Fruit fly (Drosophila melanogaster) whole organism, larva: ENCODE measurements around the gene Neu2.

Source experiments
- noc ChIP-seq: fragments of 200-800 bp; sonication (Bioruptor generic); optimal IDR thresholded peaks from 3 replicates; lab custom pipeline; 2019; ENCODE audit warnings: missing biosample characterization, mild to moderate bottlenecking, missing genetic modification characterization, moderate library complexity

Neu2 gene

dm6 chr3L:21508621-21509020 lies 18.2 kb upstream of the Neu2 start:
- no peak for TF ChIP-seq noc (tag; lab: Kevin White, UChicago)

dm6 chr3L:21507955-21508354 lies 17.6 kb upstream of the Neu2 start:
- TF ChIP-seq noc (tag; lab: Kevin White, UChicago): no peak

- peak; percentile 56 for TF ChIP-seq noc (tag; lab: Kevin White, UChicago)
Measured at dm6 chr3L:21507354-21507928, 17.1 kb upstream of the Neu2 start, which contains the start of the genes Glg1 and M6. TSS of gene Glg1 (minus strand) at chr3L:21507538. TSS of gene M6 (plus strand) at chr3L:21507852.

dm6 chr3L:21501928-21502327 lies 11.5 kb upstream of the Neu2 start:
- peak; percentile 58 for TF ChIP-seq noc (tag; lab: Kevin White, UChicago)

dm6 chr3L:21501172-21501571 lies 10.8 kb upstream of the Neu2 start, which contains the start of gene Est-Q:
TSS of gene Est-Q (plus strand) at chr3L:21501421.
- no peak for TF ChIP-seq noc (tag; lab: Kevin White, UChicago)

- TF ChIP-seq noc (tag; lab: Kevin White, UChicago): peak; percentile 87
Measured at dm6 chr3L:21496865-21497634, 6.7 kb upstream of the Neu2 start, which contains the start of gene Hr78. TSS of gene Hr78 (minus strand) at chr3L:21497494.

- no peak for TF ChIP-seq noc (tag; lab: Kevin White, UChicago)
Measured at dm6 chr3L:21496502-21496864, 6.1 kb upstream of the Neu2 start.

dm6 chr3L:21492723-21493316 lies 2.4 kb upstream of the Neu2 start, which contains the start of the genes CG7202 and CG7519:
TSS of gene CG7202 (minus strand) at chr3L:21492773.
TSS of gene CG7519 (plus strand) at chr3L:21493083.
- TF ChIP-seq noc (tag; lab: Kevin White, UChicago): no peak

- TF ChIP-seq noc (tag; lab: Kevin White, UChicago): no peak
Measured at dm6 chr3L:21483837-21484236, 6.5 kb downstream of the Neu2 start.

dm6 chr3L:21482100-21482499 lies 8.3 kb downstream of the Neu2 start:
- TF ChIP-seq noc (tag; lab: Kevin White, UChicago): no peak

- no peak for TF ChIP-seq noc (tag; lab: Kevin White, UChicago)
Measured at dm6 chr3L:21479636-21480035, 10.8 kb downstream of the Neu2 start.

dm6 chr3L:21477866-21478265 lies 12.5 kb downstream of the Neu2 start:
- TF ChIP-seq noc (tag; lab: Kevin White, UChicago): no peak

dm6 chr3L:21476429-21477006 lies 13.9 kb downstream of the Neu2 start, which contains the start of gene croc:
TSS of gene croc (minus strand) at chr3L:21476479.
- no peak for TF ChIP-seq noc (tag; lab: Kevin White, UChicago)

dm6 chr3L:21471895-21472294 lies 18.5 kb downstream of the Neu2 start:
- TF ChIP-seq noc (tag; lab: Kevin White, UChicago): no peak

dm6 chr3L:21465261-21466112 lies 24.9 kb downstream of the Neu2 start:
- no peak for TF ChIP-seq noc (tag; lab: Kevin White, UChicago)
